Fruit fly (Drosophila melanogaster): ENCODE results near the gene ScpX.
A peak's percentile ranks its signal among the peaks of the same experiment; 100 is the strongest.

ScpX gene

DNA sequence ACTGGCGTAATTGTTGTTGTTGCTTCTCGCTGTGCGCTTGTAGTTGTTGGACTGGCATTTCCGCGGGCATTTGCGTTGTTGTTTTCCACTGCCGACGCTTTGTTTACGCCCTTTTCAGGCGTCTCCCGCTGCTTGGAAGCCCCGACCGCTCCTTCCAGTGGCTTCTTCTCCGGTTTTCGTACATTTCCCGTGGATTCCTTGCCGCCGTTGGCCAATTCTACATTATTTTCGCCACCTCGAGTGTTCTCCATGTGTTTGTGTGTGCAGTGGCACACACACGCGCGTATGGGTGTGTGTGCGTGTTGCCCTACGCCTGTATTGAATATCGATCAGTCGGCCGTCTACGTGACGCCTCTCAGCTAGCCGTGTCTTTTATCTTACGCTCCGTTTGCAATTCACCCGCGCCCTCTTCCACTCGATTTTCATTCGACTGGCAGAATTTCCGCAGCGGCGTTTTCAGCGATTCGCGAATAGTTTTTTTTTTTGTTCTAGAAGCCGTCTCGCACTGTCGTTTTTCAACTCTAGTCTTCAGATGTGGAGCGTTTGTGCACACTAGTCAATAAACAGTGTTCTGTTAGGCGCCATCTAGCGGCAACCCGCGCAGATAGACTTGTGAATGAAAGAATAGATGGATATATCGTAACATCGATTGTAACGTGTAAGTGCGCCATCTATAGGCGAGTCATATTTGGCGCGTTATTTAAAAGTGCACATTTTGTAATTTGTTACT lies 8.3 kb downstream of the ScpX start, which contains the start of gene CG10600 (continued):
- TF ChIP-seq spab (GFP tag; optimal IDR thresholded peaks at IDR 0.05) (no peak), fd59A (GFP tag; optimal IDR thresholded peaks at IDR 0.05) (peak; percentile 37), salr (GFP tag; optimal IDR thresholded peaks at IDR 0.05) (peak; percentile 54 to 62), CG8632 (GFP tag; optimal IDR thresholded peaks at IDR 0.05) (peak; percentile 47), Met (GFP tag; optimal IDR thresholded peaks at IDR 0.05) (no peak), cyc (GFP tag; optimal IDR thresholded peaks at IDR 0.05) (peak; percentile 85), Hr4 (GFP tag; optimal IDR thresholded peaks at IDR 0.05) (no peak), CG1621 (tag; optimal IDR thresholded peaks at IDR 0.05) (peak; percentile 51), CG32006 (GFP tag; optimal IDR thresholded peaks at IDR 0.05) (no peak), CG6163 (GFP tag; IDR thresholded peaks at IDR 0.05) (peak; percentile 63; the same call in 2 of the 3 replicates), CG6854 (GFP tag; optimal IDR thresholded peaks at IDR 0.05) (no peak), achi (GFP tag; optimal IDR thresholded peaks at IDR 0.05) (peak; percentile 66), Sox14 (GFP tag; optimal IDR thresholded peaks at IDR 0.05) (peak; percentile 89), CG8319 (GFP tag; optimal IDR thresholded peaks at IDR 0.05) (peak; percentile 53), Eip93F (GFP tag; optimal IDR thresholded peaks at IDR 0.05) (no peak), dsx (GFP tag; optimal IDR thresholded peaks at IDR 0.05; ENCODE audit: poor library complexity, severe bottlenecking) (peak; percentile 55), CG11294 (GFP tag; IDR thresholded peaks at IDR 0.05) (0 out of 2 replicates have a peak, but pooled peaks have one; percentile 17), CG6276 (GFP tag; optimal IDR thresholded peaks at IDR 0.05) (no peak), Blimp-1 (GFP tag; optimal IDR thresholded peaks at IDR 0.05) (peak; percentile 19), OdsH (GFP tag; optimal IDR thresholded peaks at IDR 0.05) (peak; percentile 59)

- TF ChIP-seq fkh (GFP tag; optimal IDR thresholded peaks at IDR 0.05) (no peak), topi (GFP tag; optimal IDR thresholded peaks at IDR 0.05) (no peak), Met (GFP tag; optimal IDR thresholded peaks at IDR 0.05) (no peak), CG8632 (GFP tag; optimal IDR thresholded peaks at IDR 0.05) (no peak), Hr39 (GFP tag; optimal IDR thresholded peaks at IDR 0.05) (no peak), CG9139 (GFP tag; optimal IDR thresholded peaks at IDR 0.05) (no peak), achi (GFP tag; optimal IDR thresholded peaks at IDR 0.05) (no peak), CG6854 (GFP tag; optimal IDR thresholded peaks at IDR 0.05) (no peak), CG3919 (GFP tag; optimal IDR thresholded peaks at IDR 0.05) (no peak), Eip75B (GFP tag; optimal IDR thresholded peaks at IDR 0.05) (no peak), Blimp-1 (GFP tag; optimal IDR thresholded peaks at IDR 0.05) (no peak), net (GFP tag; optimal IDR thresholded peaks at IDR 0.05) (no peak), spab (GFP tag; optimal IDR thresholded peaks at IDR 0.05) (no peak), CG4318 (GFP tag; optimal IDR thresholded peaks at IDR 0.05) (no peak), CG10631 (GFP tag; optimal IDR thresholded peaks at IDR 0.05) (no peak), CG3032 (tag; optimal IDR thresholded peaks at IDR 0.05) (no peak), CG8119 (GFP tag; IDR thresholded peaks at IDR 0.05) (no peak), fd85E (GFP tag; optimal IDR thresholded peaks at IDR 0.05) (no peak), lz (GFP tag; optimal IDR thresholded peaks at IDR 0.05) (no peak), CG6163 (GFP tag; IDR thresholded peaks at IDR 0.05) (no peak)
Observed at dm6 chr2L:18841210-18841609, 10.2 kb downstream of the ScpX start, which contains the start of gene CG31752. CG31752 (minus strand) TSS chr2L:18841310.

- TF ChIP-seq CG6808 (GFP tag; optimal IDR thresholded peaks at IDR 0.05) (no peak), cyc (GFP tag; optimal IDR thresholded peaks at IDR 0.05) (no peak), CG6854 (GFP tag; optimal IDR thresholded peaks at IDR 0.05) (no peak), lz (GFP tag; optimal IDR thresholded peaks at IDR 0.05) (peak; percentile 48), Hr39 (GFP tag; optimal IDR thresholded peaks at IDR 0.05) (peak; percentile 52), Sox102F (GFP tag; optimal IDR thresholded peaks at IDR 0.05) (peak; percentile 35), salr (GFP tag; optimal IDR thresholded peaks at IDR 0.05) (no peak), CG11294 (GFP tag; IDR thresholded peaks at IDR 0.05) (no peak), vri (GFP tag; optimal IDR thresholded peaks at IDR 0.05) (peak; percentile 64), dsx (GFP tag; optimal IDR thresholded peaks at IDR 0.05; ENCODE audit: poor library complexity, severe bottlenecking) (no peak), CG31627 (GFP tag; optimal IDR thresholded peaks at IDR 0.05) (peak; percentile 38), net (GFP tag; optimal IDR thresholded peaks at IDR 0.05) (no peak), CG32006 (GFP tag; optimal IDR thresholded peaks at IDR 0.05) (no peak), Met (GFP tag; optimal IDR thresholded peaks at IDR 0.05) (peak; percentile 41), esn (GFP tag; optimal IDR thresholded peaks at IDR 0.05) (peak; percentile 62)
Observed at dm6 chr2L:18843560-18843959, 12.5 kb downstream of the ScpX start.

All from whole organism, prepupa.